Worm (Caenorhabditis elegans): ENCODE measurements around the gene F20G2.5.

Gene F20G2.5

ce11 chrV:13808462-13808867 lies 37.2 kb downstream of the F20G2.5 start:
- peak; percentile 41 for TF ChIP-seq sma-9 (GFP tag; optimal IDR thresholded peaks at IDR 0.05)
- TF ChIP-seq sma-9 (tag; optimal IDR thresholded peaks at IDR 0.05): no peak
- no peak for TF ChIP-seq nhr-12 (tag; optimal IDR thresholded peaks at IDR 0.05)
- no peak for TF ChIP-seq lin-39 (tag; optimal IDR thresholded peaks at IDR 0.05)
- TF ChIP-seq skn-1 (tag; optimal IDR thresholded peaks at IDR 0.05): no peak
- peak; percentile 24 for TF ChIP-seq lin-13 (GFP tag; optimal IDR thresholded peaks at IDR 0.05)
- no peak for TF ChIP-seq elt-3 (tag; optimal IDR thresholded peaks at IDR 0.05)
- no peak for TF ChIP-seq unc-62 (GFP tag; optimal IDR thresholded peaks at IDR 0.05)
- no peak for TF ChIP-seq ZK546.5 (tag; optimal IDR thresholded peaks at IDR 0.05)
- no peak for TF ChIP-seq elt-1 (tag; optimal IDR thresholded peaks at IDR 0.05)
- TF ChIP-seq snpc-4 (tag; optimal IDR thresholded peaks at IDR 0.05): no peak
- TF ChIP-seq mdl-1 (tag; optimal IDR thresholded peaks at IDR 0.05): no peak
- peak; percentile 78 for TF ChIP-seq fos-1 (tag; optimal IDR thresholded peaks at IDR 0.05)
- TF ChIP-seq Y55F3AM.14 (GFP tag; optimal IDR thresholded peaks at IDR 0.05): peak; percentile 6
- TF ChIP-seq nhr-6 (tag; optimal IDR thresholded peaks at IDR 0.05): no peak
- TF ChIP-seq nhr-21 (tag; optimal IDR thresholded peaks at IDR 0.05): no peak
- peak; percentile 7 for TF ChIP-seq unc-39 (tag; optimal IDR thresholded peaks at IDR 0.05)
- peak; percentile 46 for TF ChIP-seq gmeb-1 (tag; optimal IDR thresholded peaks at IDR 0.05)
- no peak for TF ChIP-seq nhr-23 (tag; optimal IDR thresholded peaks at IDR 0.05)
- no peak for TF ChIP-seq sma-3 (GFP tag; optimal IDR thresholded peaks at IDR 0.05)
- no peak for TF ChIP-seq R02D3.7 (tag; optimal IDR thresholded peaks at IDR 0.05)
- TF ChIP-seq ceh-82 (tag; optimal IDR thresholded peaks at IDR 0.05): no peak
- TF ChIP-seq sem-4 (tag; optimal IDR thresholded peaks at IDR 0.05): peak; percentile 6
- TF ChIP-seq zag-1 (tag; optimal IDR thresholded peaks at IDR 0.05): no peak
- TF ChIP-seq alr-1 (tag; optimal IDR thresholded peaks at IDR 0.05): no peak
- peak; percentile 63 for TF ChIP-seq blmp-1 (tag; optimal IDR thresholded peaks at IDR 0.05; ENCODE audit: insufficient read depth)
- peak; percentile 75 for TF ChIP-seq crh-2 (tag; optimal IDR thresholded peaks at IDR 0.05)
- TF ChIP-seq dmd-4 (tag; optimal IDR thresholded peaks at IDR 0.05): no peak
- no peak for TF ChIP-seq ztf-11 (tag; optimal IDR thresholded peaks at IDR 0.05)
- TF ChIP-seq nhr-77 (tag; optimal IDR thresholded peaks at IDR 0.05): no peak
- TF ChIP-seq ztf-4 (tag; optimal IDR thresholded peaks at IDR 0.05): no peak
- TF ChIP-seq nhr-25 (tag; optimal IDR thresholded peaks at IDR 0.05): no peak
- TF ChIP-seq F13H6.1 (tag; optimal IDR thresholded peaks at IDR 0.05): peak; percentile 89
- TF ChIP-seq aly-2 (tag; optimal IDR thresholded peaks at IDR 0.05): no peak
- TF ChIP-seq nhr-237 (tag; optimal IDR thresholded peaks at IDR 0.05): no peak
- TF ChIP-seq unc-55 (GFP tag; optimal IDR thresholded peaks at IDR 0.05): peak; percentile 80
- TF ChIP-seq ztf-1 (GFP tag; conservative IDR thresholded peaks at IDR 0.05): no peak
- TF ChIP-seq ama-1 (optimal IDR thresholded peaks at IDR 0.05): no peak
- no peak for TF ChIP-seq peb-1 (tag; optimal IDR thresholded peaks at IDR 0.05)
- peak; percentile 94 for TF ChIP-seq nhr-129 (tag; optimal IDR thresholded peaks at IDR 0.05)
- TF ChIP-seq nhr-11 (tag; optimal IDR thresholded peaks at IDR 0.05): no peak
- TF ChIP-seq ceh-16 (tag; optimal IDR thresholded peaks at IDR 0.05): peak; percentile 0
- peak; percentile 5 for TF ChIP-seq lin-11 (tag; optimal IDR thresholded peaks at IDR 0.05)
- TF ChIP-seq lsy-2 (tag; optimal IDR thresholded peaks at IDR 0.05): peak in 1 of 2 experiments; percentile 63
- no peak for TF ChIP-seq mab-5 (tag; optimal IDR thresholded peaks at IDR 0.05)
- no peak for TF ChIP-seq nhr-10 (tag; optimal IDR thresholded peaks at IDR 0.05)
- TF ChIP-seq mbf-1 (tag; optimal IDR thresholded peaks at IDR 0.05): no peak
- no peak for TF ChIP-seq egl-27 (tag; optimal IDR thresholded peaks at IDR 0.05)
- TF ChIP-seq C34F6.9 (tag; optimal IDR thresholded peaks at IDR 0.05): peak; percentile 76
